Worm (Caenorhabditis elegans): ENCODE data around the gene pck-3.

The pck-3 gene

ce11 chrIV:5885180-5885887, 11.1 kb upstream of the pck-3 start, which contains the start of gene glf-1:
glf-1 (plus strand) TSS chrIV:5885835.
- TF ChIP-seq R02D3.7 (tag; optimal IDR thresholded peaks at IDR 0.05) (no peak), nhr-25 (tag; optimal IDR thresholded peaks at IDR 0.05) (no peak), ztf-11 (tag; optimal IDR thresholded peaks at IDR 0.05) (no peak), nfya-1 (tag; optimal IDR thresholded peaks at IDR 0.05; ENCODE audit: insufficient read depth) (no peak), elt-1 (tag; optimal IDR thresholded peaks at IDR 0.05) (peak; percentile 84), nhr-23 (tag; optimal IDR thresholded peaks at IDR 0.05) (peak; percentile 30), mdl-1 (tag; optimal IDR thresholded peaks at IDR 0.05) (no peak), aly-2 (tag; optimal IDR thresholded peaks at IDR 0.05) (no peak), nhr-43 (tag; optimal IDR thresholded peaks at IDR 0.05; ENCODE audit: poor library complexity, severe bottlenecking) (peak; percentile 1)

- TF ChIP-seq nhr-11 (tag; optimal IDR thresholded peaks at IDR 0.05), result no peak
- no peak for TF ChIP-seq ztf-4 (tag; optimal IDR thresholded peaks at IDR 0.05)
- TF ChIP-seq ceh-82 (tag; optimal IDR thresholded peaks at IDR 0.05), result no peak
- TF ChIP-seq elt-1 (tag; optimal IDR thresholded peaks at IDR 0.05), result no peak
- no peak for TF ChIP-seq ZK546.5 (tag; optimal IDR thresholded peaks at IDR 0.05)
- TF ChIP-seq skn-1 (tag; optimal IDR thresholded peaks at IDR 0.05), result no peak
- no peak for TF ChIP-seq egl-27 (tag; optimal IDR thresholded peaks at IDR 0.05)
- no peak for TF ChIP-seq nhr-43 (tag; optimal IDR thresholded peaks at IDR 0.05; ENCODE audit: poor library complexity, severe bottlenecking)
- no peak for TF ChIP-seq nhr-28 (tag; optimal IDR thresholded peaks at IDR 0.05)
- TF ChIP-seq R02D3.7 (tag; optimal IDR thresholded peaks at IDR 0.05), result no peak
- no peak for TF ChIP-seq fkh-2 (tag; optimal IDR thresholded peaks at IDR 0.05)
- no peak for TF ChIP-seq zag-1 (tag; optimal IDR thresholded peaks at IDR 0.05)
- no peak for TF ChIP-seq pqm-1 (tag; optimal IDR thresholded peaks at IDR 0.05)
- no peak for TF ChIP-seq sea-2 (GFP tag; optimal IDR thresholded peaks at IDR 0.05)
- no peak for TF ChIP-seq nhr-25 (tag; optimal IDR thresholded peaks at IDR 0.05)
Observed at ce11 chrIV:5886605-5887004, 9.8 kb upstream of the pck-3 start.

DNA sequence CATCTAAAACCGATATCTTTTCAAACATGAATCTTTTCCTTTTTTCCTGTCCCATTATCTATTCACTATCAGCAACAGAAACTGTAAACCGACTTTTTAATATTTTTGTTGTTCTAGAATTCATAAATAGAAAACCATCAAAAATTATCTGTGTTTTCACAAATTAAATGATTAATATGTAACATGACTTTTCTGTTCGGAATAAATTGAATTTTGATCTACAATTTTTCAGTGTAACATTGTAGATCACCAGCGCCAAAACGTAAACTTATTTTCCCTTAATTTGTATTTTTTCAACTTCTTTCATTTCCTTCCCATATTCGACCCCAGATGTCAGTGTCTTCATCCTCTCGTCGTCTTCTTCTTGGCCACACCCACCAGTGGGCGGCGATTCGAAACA, 5.2 kb upstream of the pck-3 start, which contains the start of gene H04M03.3:
TSS of gene H04M03.3 (plus strand) at position 301 of the 400 bp plus-strand sequence.
- TF ChIP-seq nhr-11 (tag; optimal IDR thresholded peaks at IDR 0.05) (no peak), tbx-2 (tag; optimal IDR thresholded peaks at IDR 0.05) (no peak), mdl-1 (tag; optimal IDR thresholded peaks at IDR 0.05) (no peak), fkh-2 (tag; optimal IDR thresholded peaks at IDR 0.05) (no peak), ztf-4 (tag; optimal IDR thresholded peaks at IDR 0.05) (no peak), egl-5 (tag; optimal IDR thresholded peaks at IDR 0.05) (no peak)

- TF ChIP-seq ztf-11 (tag; optimal IDR thresholded peaks at IDR 0.05), result no peak
- no peak for TF ChIP-seq elt-3 (tag; optimal IDR thresholded peaks at IDR 0.05)
- no peak for TF ChIP-seq nhr-77 (tag; optimal IDR thresholded peaks at IDR 0.05)
- no peak for TF ChIP-seq fkh-2 (tag; optimal IDR thresholded peaks at IDR 0.05)
- no peak for TF ChIP-seq zag-1 (tag; optimal IDR thresholded peaks at IDR 0.05)
- no peak for TF ChIP-seq sea-2 (GFP tag; optimal IDR thresholded peaks at IDR 0.05)
- no peak for TF ChIP-seq mdl-1 (tag; optimal IDR thresholded peaks at IDR 0.05)
- no peak for TF ChIP-seq egl-27 (tag; optimal IDR thresholded peaks at IDR 0.05)
- TF ChIP-seq ceh-28 (tag; optimal IDR thresholded peaks at IDR 0.05), result no peak
- TF ChIP-seq nhr-237 (tag; optimal IDR thresholded peaks at IDR 0.05), result no peak
- no peak for TF ChIP-seq lin-39 (tag; optimal IDR thresholded peaks at IDR 0.05)
- no peak for TF ChIP-seq ztf-4 (tag; optimal IDR thresholded peaks at IDR 0.05)
- no peak for TF ChIP-seq fkh-10 (GFP tag; optimal IDR thresholded peaks at IDR 0.05)
- no peak for TF ChIP-seq lsy-12 (tag; optimal IDR thresholded peaks at IDR 0.05)
- TF ChIP-seq nhr-76 (tag; optimal IDR thresholded peaks at IDR 0.05), result no peak
- no peak for TF ChIP-seq skn-1 (tag; optimal IDR thresholded peaks at IDR 0.05)
- TF ChIP-seq ZK546.5 (tag; optimal IDR thresholded peaks at IDR 0.05), result no peak
- TF ChIP-seq nfya-1 (tag; optimal IDR thresholded peaks at IDR 0.05; ENCODE audit: insufficient read depth), result no peak
- no peak for TF ChIP-seq nhr-11 (tag; optimal IDR thresholded peaks at IDR 0.05)
- no peak for TF ChIP-seq ama-1 (optimal IDR thresholded peaks at IDR 0.05)
Observed at ce11 chrIV:5895190-5895589, 1.3 kb upstream of the pck-3 start, which contains the start of gene nspb-6. nspb-6 (plus strand) TSS chrIV:5895490.

ce11 chrIV:5902730-5903129, 6.3 kb downstream of the pck-3 start:
- TF ChIP-seq ceh-16 (tag; optimal IDR thresholded peaks at IDR 0.05), result no peak
- TF ChIP-seq nhr-237 (tag; optimal IDR thresholded peaks at IDR 0.05), result no peak
- no peak for TF ChIP-seq pha-4 (tag; optimal IDR thresholded peaks at IDR 0.05)
- no peak for TF ChIP-seq ceh-9 (tag; optimal IDR thresholded peaks at IDR 0.05)
- TF ChIP-seq skn-1 (tag; optimal IDR thresholded peaks at IDR 0.05), result no peak
- no peak for TF ChIP-seq ceh-28 (tag; optimal IDR thresholded peaks at IDR 0.05)
- no peak for TF ChIP-seq R02D3.7 (tag; optimal IDR thresholded peaks at IDR 0.05)
- no peak for TF ChIP-seq nhr-11 (tag; optimal IDR thresholded peaks at IDR 0.05)
- no peak for TF ChIP-seq nhr-77 (tag; optimal IDR thresholded peaks at IDR 0.05)
- no peak for TF ChIP-seq mdl-1 (tag; optimal IDR thresholded peaks at IDR 0.05)
- no peak for TF ChIP-seq egl-5 (tag; optimal IDR thresholded peaks at IDR 0.05)
- no peak for TF ChIP-seq pqm-1 (tag; optimal IDR thresholded peaks at IDR 0.05)
- TF ChIP-seq lin-39 (tag; optimal IDR thresholded peaks at IDR 0.05), result no peak

Data from whole organism, L3 larva.